Fruit fly (Drosophila melanogaster): ENCODE results near the gene X11L.

The X11L gene

dm6 chrX:17624983-17625401 lies 25.6 kb downstream of the X11L start (continued):
- TF ChIP-seq B-H1 (GFP tag; IDR thresholded peaks at IDR 0.05) (peak; percentile 69), dm (GFP tag; optimal IDR thresholded peaks at IDR 0.05) (peak; percentile 65), sens (GFP tag) (peak; percentile 97), mld (GFP tag; IDR thresholded peaks at IDR 0.05; ENCODE audit: partially characterized antibody) (no peak), Pdp1 (GFP tag; optimal IDR thresholded peaks at IDR 0.05) (peak; percentile 65 to 79), Ets65A (GFP tag) (peak; percentile 97), CG1647 (GFP tag; optimal IDR thresholded peaks at IDR 0.05) (peak; percentile 74), CG8388 (GFP tag; optimal IDR thresholded peaks at IDR 0.05) (peak; percentile 77), CG34376 (GFP tag; optimal IDR thresholded peaks at IDR 0.05) (peak; percentile 90), Adf1 (GFP tag; IDR thresholded peaks at IDR 0.05) (peak; percentile 25; the same call in 1 of the 2 replicates), CG10267 (tag; optimal IDR thresholded peaks at IDR 0.05) (peak; percentile 79), HLH54F (GFP tag; optimal IDR thresholded peaks at IDR 0.05) (peak; percentile 84), CG15696 (tag; optimal IDR thresholded peaks at IDR 0.05) (peak; percentile 56), gce (GFP tag; IDR thresholded peaks at IDR 0.05) (peak; percentile 51; the same call in 1 of the 3 replicates), seq (GFP tag; IDR thresholded peaks at IDR 0.05) (peak; percentile 82), Hsf (GFP tag; optimal IDR thresholded peaks at IDR 0.05) (peak; percentile 84), CG32767 (GFP tag; IDR thresholded peaks at IDR 0.05) (peak; percentile 54), Neu2 (GFP tag; optimal IDR thresholded peaks at IDR 0.05; ENCODE audit: borderline replicate concordance) (no peak)

dm6 chrX:17625833-17626232 lies 26.4 kb downstream of the X11L start:
- TF ChIP-seq CG7928 (GFP tag; optimal IDR thresholded peaks at IDR 0.05) (no peak), CG10959 (GFP tag; IDR thresholded peaks at IDR 0.05) (no peak), E2f1 (GFP tag; IDR thresholded peaks at IDR 0.05) (no peak), BtbVII (GFP tag; optimal IDR thresholded peaks at IDR 0.05) (no peak), CG7357 (GFP tag; IDR thresholded peaks at IDR 0.05) (no peak), Spps (tag; optimal IDR thresholded peaks at IDR 0.05) (no peak), fd64A (GFP tag; optimal IDR thresholded peaks at IDR 0.05) (no peak), CG2678 (tag; optimal IDR thresholded peaks at IDR 0.05) (peak; percentile 43), Atf3 (GFP tag; optimal IDR thresholded peaks at IDR 0.05) (no peak), D19B (GFP tag; optimal IDR thresholded peaks at IDR 0.05) (no peak), CG8944 (GFP tag; optimal IDR thresholded peaks at IDR 0.05) (no peak), exex (tag; optimal IDR thresholded peaks at IDR 0.05) (peak; percentile 76), Ets65A (GFP tag) (no peak), CG6689 (GFP tag; IDR thresholded peaks at IDR 0.05) (no peak), HmgZ (tag; optimal IDR thresholded peaks at IDR 0.05) (no peak), cas (GFP tag; IDR thresholded peaks at IDR 0.05) (no peak), MESR4 (GFP tag; optimal IDR thresholded peaks at IDR 0.05) (no peak), Pdp1 (GFP tag; optimal IDR thresholded peaks at IDR 0.05) (no peak), CG14667 (GFP tag; IDR thresholded peaks at IDR 0.05) (no peak), gcm (GFP tag; optimal IDR thresholded peaks at IDR 0.05) (peak; percentile 12), CG13894 (tag; optimal IDR thresholded peaks at IDR 0.05) (peak; percentile 46), B-H2 (GFP tag; optimal IDR thresholded peaks at IDR 0.05) (peak; percentile 7), Hr51 (GFP tag; optimal IDR thresholded peaks at IDR 0.05) (peak in 1 of 2 experiments; percentile 23), Taf1 (GFP tag; IDR thresholded peaks at IDR 0.05) (no peak), CG30020 (tag; optimal IDR thresholded peaks at IDR 0.05) (no peak), jing (GFP tag; optimal IDR thresholded peaks at IDR 0.05) (no peak), sob (GFP tag; IDR thresholded peaks at IDR 0.05) (no peak), CG17359 (tag; optimal IDR thresholded peaks at IDR 0.05) (no peak), vvl (GFP tag; IDR thresholded peaks at IDR 0.05) (no peak), CG12942 (GFP tag; optimal IDR thresholded peaks at IDR 0.05) (no peak), CG15073 (GFP tag; optimal IDR thresholded peaks at IDR 0.05) (no peak), emc (GFP tag; optimal IDR thresholded peaks at IDR 0.05) (no peak), CG13123 (GFP tag; optimal IDR thresholded peaks at IDR 0.05) (no peak), tll (GFP tag; optimal IDR thresholded peaks at IDR 0.05) (no peak), ro (GFP tag; IDR thresholded peaks at IDR 0.05) (no peak)

Data from whole organism, embryonic.